Fruit fly (Drosophila melanogaster): ENCODE measurements around the gene promL.

The promL gene

dm6 chr3L:3122688-3123316 is 4.7 kb downstream of the promL start:
- TF ChIP-seq row (GFP tag; IDR thresholded peaks at IDR 0.05): no peak
- no peak for TF ChIP-seq amos (GFP tag; IDR thresholded peaks at IDR 0.05; ENCODE audit: partially characterized antibody)
- TF ChIP-seq ash1 (GFP tag; optimal IDR thresholded peaks at IDR 0.05): no peak
- no peak for TF ChIP-seq Kr (GFP tag; optimal IDR thresholded peaks at IDR 0.05)
- no peak for TF ChIP-seq pita (GFP tag; optimal IDR thresholded peaks at IDR 0.05)
- no peak for TF ChIP-seq CG4360 (GFP tag; IDR thresholded peaks at IDR 0.05)
- peak; percentile 73 for TF ChIP-seq sug (tag; optimal IDR thresholded peaks at IDR 0.05)
- TF ChIP-seq her (GFP tag; optimal IDR thresholded peaks at IDR 0.05): no peak
- peak; percentile 66 for TF ChIP-seq sr (GFP tag; IDR thresholded peaks at IDR 0.05)
- no peak for TF ChIP-seq CG18764 (GFP tag; optimal IDR thresholded peaks at IDR 0.05)
- no peak for TF ChIP-seq GATAe (GFP tag; conservative IDR thresholded peaks at IDR 0.05)
- TF ChIP-seq CG1233 (GFP tag; optimal IDR thresholded peaks at IDR 0.05): no peak
- no peak for TF ChIP-seq ranshi (GFP tag; IDR thresholded peaks at IDR 0.05)
- no peak for TF ChIP-seq Asciz (GFP tag; optimal IDR thresholded peaks at IDR 0.05)
- TF ChIP-seq bowl (GFP tag; IDR thresholded peaks at IDR 0.05): no peak
- no peak for TF ChIP-seq CG13123 (GFP tag; optimal IDR thresholded peaks at IDR 0.05)
- no peak for TF ChIP-seq D19A (tag; optimal IDR thresholded peaks at IDR 0.05)
- no peak for TF ChIP-seq otp (GFP tag; IDR thresholded peaks at IDR 0.05)
- TF ChIP-seq CG17186 (GFP tag; optimal IDR thresholded peaks at IDR 0.05): no peak
- TF ChIP-seq Blimp-1 (GFP tag; optimal IDR thresholded peaks at IDR 0.05): no peak
- TF ChIP-seq CG7556 (GFP tag; optimal IDR thresholded peaks at IDR 0.05): no peak
- no peak for TF ChIP-seq p53 (GFP tag; optimal IDR thresholded peaks at IDR 0.05)
- no peak for TF ChIP-seq hbn (GFP tag; IDR thresholded peaks at IDR 0.05; ENCODE audit: partially characterized antibody)
- no peak for TF ChIP-seq ems (GFP tag; optimal IDR thresholded peaks at IDR 0.05)
- TF ChIP-seq chn (GFP tag; optimal IDR thresholded peaks at IDR 0.05): no peak
- TF ChIP-seq CTCF (GFP tag; optimal IDR thresholded peaks at IDR 0.05): no peak
- 0 out of 3 replicates have a peak, but pooled peaks have one; percentile 26 for TF ChIP-seq dysf (GFP tag; IDR thresholded peaks at IDR 0.05)
- TF ChIP-seq Ptx1 (GFP tag; IDR thresholded peaks at IDR 0.05): peak; percentile 23; the same call in 1 of the 2 replicates
- no peak for TF ChIP-seq Elba2 (GFP tag; optimal IDR thresholded peaks at IDR 0.05)
- TF ChIP-seq klu (GFP tag; IDR thresholded peaks at IDR 0.05): no peak
- TF ChIP-seq CG12104 (GFP tag; optimal IDR thresholded peaks at IDR 0.05): no peak
- no peak for TF ChIP-seq prd (optimal IDR thresholded peaks at IDR 0.05)
- TF ChIP-seq prd (GFP tag; IDR thresholded peaks at IDR 0.05): no peak
- no peak for TF ChIP-seq bsh (GFP tag; optimal IDR thresholded peaks at IDR 0.05)
- no peak for TF ChIP-seq luna (GFP tag; optimal IDR thresholded peaks at IDR 0.05)
- no peak for TF ChIP-seq salm (tag; optimal IDR thresholded peaks at IDR 0.05)
- no peak for TF ChIP-seq CG9437 (GFP tag; optimal IDR thresholded peaks at IDR 0.05)
- TF ChIP-seq CG10959 (GFP tag; IDR thresholded peaks at IDR 0.05): no peak
- TF ChIP-seq Abd-B (GFP tag; optimal IDR thresholded peaks at IDR 0.05): no peak
- TF ChIP-seq Dfd (GFP tag; optimal IDR thresholded peaks at IDR 0.05): no peak
- TF ChIP-seq CG4854 (GFP tag; optimal IDR thresholded peaks at IDR 0.05): no peak
- no peak for TF ChIP-seq B-H1 (GFP tag; IDR thresholded peaks at IDR 0.05)
- no peak for TF ChIP-seq yki (optimal IDR thresholded peaks at IDR 0.05)
- no peak for TF ChIP-seq scrt (GFP tag; optimal IDR thresholded peaks at IDR 0.05)
- TF ChIP-seq sima (GFP tag; optimal IDR thresholded peaks at IDR 0.05): no peak
- no peak for TF ChIP-seq cas (GFP tag; IDR thresholded peaks at IDR 0.05)
- no peak for TF ChIP-seq CG10147 (GFP tag; optimal IDR thresholded peaks at IDR 0.05)
- no peak for TF ChIP-seq Side (GFP tag; optimal IDR thresholded peaks at IDR 0.05)
- no peak for TF ChIP-seq tio (GFP tag; optimal IDR thresholded peaks at IDR 0.05)
- TF ChIP-seq CG1529 (GFP tag; optimal IDR thresholded peaks at IDR 0.05): no peak
- TF ChIP-seq Chrac-16 (GFP tag; optimal IDR thresholded peaks at IDR 0.05): no peak
- TF ChIP-seq az2 (GFP tag; optimal IDR thresholded peaks at IDR 0.05): no peak
- TF ChIP-seq mld (GFP tag; IDR thresholded peaks at IDR 0.05; ENCODE audit: partially characterized antibody): no peak
